Worm (Caenorhabditis elegans): ENCODE results near the gene F35D11.1.

ce11 chrII:4663186-4663585 is 36.5 kb downstream of the F35D11.1 start, which contains the start of gene T05A7.12:
- TF ChIP-seq dmd-4 (tag; optimal IDR thresholded peaks at IDR 0.05; ENCODE audit: borderline replicate concordance) = no peak
- no peak for TF ChIP-seq T23F11.4 (GFP tag; optimal IDR thresholded peaks at IDR 0.05)
- TF ChIP-seq ttx-3 (tag; optimal IDR thresholded peaks at IDR 0.05) = no peak
- TF ChIP-seq syd-9 (tag; optimal IDR thresholded peaks at IDR 0.05) = no peak
- no peak for TF ChIP-seq nfya-1 (tag; optimal IDR thresholded peaks at IDR 0.05)
- no peak for TF ChIP-seq ama-1 (optimal IDR thresholded peaks at IDR 0.05)
- TF ChIP-seq ceh-31 (tag; optimal IDR thresholded peaks at IDR 0.05) = no peak
- TF ChIP-seq pha-4 (tag; optimal IDR thresholded peaks at IDR 0.05) = no peak
- no peak for TF ChIP-seq ceh-14 (tag; optimal IDR thresholded peaks at IDR 0.05)
- no peak for TF ChIP-seq ceh-2 (tag; optimal IDR thresholded peaks at IDR 0.05)
- TF ChIP-seq fkh-10 (GFP tag; optimal IDR thresholded peaks at IDR 0.05) = no peak

Data from whole organism, late embryonic.